Worm (Caenorhabditis elegans) whole organism, mixed stage, embryonic: ENCODE data around the gene pros-1.

ENCODE experiments used
- ceh-83 ChIP-seq: fragments of 200-800 bp; sonication (Bioruptor generic); optimal IDR thresholded peaks from 2 replicates; lab custom pipeline; 2018; ENCODE audit warnings: mild to moderate bottlenecking, missing genetic modification characterization, missing compliant biosample characterization
- pha-4 ChIP-seq: fragments of 150-350 bp; optimal IDR thresholded peaks from 2 replicates; lab custom pipeline; 2018; ENCODE audit warnings: missing biosample characterization, missing genetic modification reagents, missing genetic modification characterization
- snpc-4 ChIP-seq: fragments of 150-350 bp; optimal IDR thresholded peaks from 2 replicates; lab custom pipeline; 2014; ENCODE audit warnings: missing biosample characterization, missing genetic modification characterization
- ztf-11 ChIP-seq: fragments of 150-350 bp; optimal IDR thresholded peaks from 2 replicates; lab custom pipeline; 2014; ENCODE audit warnings: missing biosample characterization, missing genetic modification characterization

ce11 chrIII:8111347-8111746 is 44.3 kb downstream of the pros-1 start:
- TF ChIP-seq pha-4 (tag; lab: Kevin White, UChicago): no peak
- TF ChIP-seq snpc-4 (tag; lab: Kevin White, UChicago): no peak
- no peak for TF ChIP-seq ceh-83 (GFP tag; lab: Kevin White, UChicago)
- no peak for TF ChIP-seq ztf-11 (tag; lab: Kevin White, UChicago)
